Worm (Caenorhabditis elegans) whole organism, young adult: ENCODE measurements around the gene ZK1248.4.

Source experiments
- ama-1 ChIP-seq, 3 experiments: fragments of 150-350 bp in 1 of 3; sonication (generic microtip) in 2 of 3; optimal IDR thresholded peaks; 2 replicates each; lab custom pipeline; 2014 to 2018; ENCODE audit warnings: missing biosample characterization in 2 of 3, missing genetic modification characterization in 2 of 3, missing genetic modification reagents in 2 of 3
- die-1 ChIP-seq: sonication (generic microtip); optimal IDR thresholded peaks from 2 replicates; lab custom pipeline; 2016; ENCODE audit warnings: missing genotype, mild to moderate bottlenecking, missing genetic modification characterization, missing compliant biosample characterization
- dpff-1 ChIP-seq: sonication (generic microtip); optimal IDR thresholded peaks from 2 replicates; lab custom pipeline; 2017; ENCODE audit warnings: mild to moderate bottlenecking, missing genetic modification characterization, missing compliant biosample characterization
- rcor-1 ChIP-seq: fragments of 200-800 bp; sonication (Bioruptor generic); IDR thresholded peaks from 2 replicates; pipeline ENCODE4 v1.3.6; 2022; ENCODE audit warnings: missing genetic modification reagents, missing genetic modification characterization, missing compliant biosample characterization
- snpc-4 ChIP-seq, 5 experiments: fragments of 150-350 bp in 1 of 5; sonication (generic microtip) in 4 of 5; optimal IDR thresholded peaks; 2 replicates each; lab custom pipeline; 2014 to 2018; ENCODE audit warnings: missing genetic modification characterization in 5 of 5, missing biosample characterization in 3 of 5, antibody characterized with exemption in 2 of 5, mild to moderate bottlenecking in 2 of 5, missing compliant biosample characterization in 2 of 5, missing genotype in 2 of 5, moderate library complexity in 2 of 5, missing genetic modification reagents in 1 of 5
- unc-62 ChIP-seq: fragments of 150-350 bp; optimal IDR thresholded peaks from 2 replicates; lab custom pipeline; 2014; ENCODE audit warnings: missing biosample characterization, missing genetic modification reagents, missing genetic modification characterization

ce11 chrII:5772547-5773142 lies 45.8 kb upstream of the ZK1248.4 start:
- TF ChIP-seq die-1 (tag; lab: Kevin White, UChicago), result peak; percentile 66
- no peak for TF ChIP-seq snpc-4 (GFP tag; optimal IDR thresholded peaks at IDR 0.05; lab: Kevin White, UChicago)
- TF ChIP-seq snpc-4 (tag; optimal IDR thresholded peaks at IDR 0.05; lab: Kevin White, UChicago), result peak in 3 of 4 experiments; percentile 0 to 70 (median 62)
- no peak for TF ChIP-seq dpff-1 (tag; lab: Kevin White, UChicago)
- TF ChIP-seq rcor-1, result peak; percentile 64
- TF ChIP-seq unc-62 (GFP tag; lab: Kevin White, UChicago), result no peak
- TF ChIP-seq ama-1 (optimal IDR thresholded peaks at IDR 0.05; lab: Kevin White, UChicago), result no peak
- no peak for TF ChIP-seq ama-1 (GFP tag; optimal IDR thresholded peaks at IDR 0.05; lab: Kevin White, UChicago)
